Worm (Caenorhabditis elegans) whole organism, L2 larva: ENCODE data around the gene R57.2.
"Not testable (repeated sequence)": the region's sequence is repeated elsewhere in the genome, so short reads cannot be mapped to it uniquely, and the experiment has no call there.

Source experiments
- C34F6.9 ChIP-seq: fragments of 150-350 bp; optimal IDR thresholded peaks from 2 replicates; lab custom pipeline; 2014; ENCODE audit warnings: missing biosample characterization, missing genetic modification characterization
- F13H6.1 ChIP-seq: sonication (generic microtip); optimal IDR thresholded peaks from 2 replicates; lab custom pipeline; 2016; ENCODE audit warnings: missing genetic modification characterization, missing compliant biosample characterization
- ZK546.5 ChIP-seq: sonication (generic microtip); optimal IDR thresholded peaks from 2 replicates; lab custom pipeline; 2017; ENCODE audit warnings: missing biosample characterization, missing genetic modification characterization
- alr-1 ChIP-seq: fragments of 150-350 bp; optimal IDR thresholded peaks from 2 replicates; lab custom pipeline; 2014; ENCODE audit warnings: missing biosample characterization, missing genetic modification characterization
- aly-2 ChIP-seq: fragments of 150-350 bp; optimal IDR thresholded peaks from 2 replicates; lab custom pipeline; 2014; ENCODE audit warnings: missing biosample characterization, missing genetic modification characterization
- ama-1 ChIP-seq: fragments of 150-350 bp; optimal IDR thresholded peaks from 2 replicates; lab custom pipeline; 2018; ENCODE audit warnings: inconsistent platforms
- blmp-1 ChIP-seq: sonication (generic microtip); optimal IDR thresholded peaks from 2 replicates; lab custom pipeline; 2017; ENCODE audit warnings: missing genetic modification characterization, mild to moderate bottlenecking, missing compliant biosample characterization, antibody characterized with exemption, moderate library complexity; ENCODE audit not compliant: insufficient read depth
- ceh-16 ChIP-seq: fragments of 150-350 bp; optimal IDR thresholded peaks from 2 replicates; lab custom pipeline; 2014; ENCODE audit warnings: missing biosample characterization, missing genetic modification characterization
- crh-2 ChIP-seq: sonication (generic microtip); optimal IDR thresholded peaks from 2 replicates; lab custom pipeline; 2017; ENCODE audit warnings: missing biosample characterization, missing genetic modification characterization
- elt-3 ChIP-seq: sonication (generic microtip); optimal IDR thresholded peaks from 2 replicates; lab custom pipeline; 2017; ENCODE audit warnings: missing biosample characterization, missing genetic modification characterization
- fos-1 ChIP-seq: fragments of 150-350 bp; optimal IDR thresholded peaks from 2 replicates; lab custom pipeline; 2014; ENCODE audit warnings: missing biosample characterization, missing genetic modification characterization
- gmeb-1 ChIP-seq: fragments of 150-350 bp; optimal IDR thresholded peaks from 2 replicates; lab custom pipeline; 2014; ENCODE audit warnings: missing biosample characterization, missing genetic modification characterization
- lin-11 ChIP-seq: fragments of 150-350 bp; sonication (generic microtip); optimal IDR thresholded peaks from 2 replicates; lab custom pipeline; 2014; ENCODE audit warnings: missing biosample characterization, missing genetic modification characterization, inconsistent platforms, mixed read lengths
- lin-13 ChIP-seq: fragments of 150-350 bp; optimal IDR thresholded peaks from 2 replicates; lab custom pipeline; 2014; ENCODE audit warnings: missing biosample characterization, missing genetic modification reagents, missing genetic modification characterization
- mab-5 ChIP-seq: fragments of 150-350 bp; optimal IDR thresholded peaks from 2 replicates; lab custom pipeline; 2014; ENCODE audit warnings: missing biosample characterization, missing genetic modification characterization
- mdl-1 ChIP-seq, 2 experiments: fragments of 150-350 bp in 1 of 2; sonication (generic microtip) in 1 of 2; optimal IDR thresholded peaks; 2 replicates each; lab custom pipeline; 2017; ENCODE audit warnings: missing biosample characterization in 2 of 2, missing genetic modification characterization in 2 of 2
- nhr-10 ChIP-seq: sonication (generic microtip); optimal IDR thresholded peaks from 2 replicates; lab custom pipeline; 2017; ENCODE audit warnings: missing biosample characterization, missing genetic modification characterization
- nhr-11 ChIP-seq: fragments of 150-350 bp; optimal IDR thresholded peaks from 2 replicates; lab custom pipeline; 2014; ENCODE audit warnings: missing biosample characterization, missing genetic modification characterization
- nhr-12 ChIP-seq: fragments of 150-350 bp; optimal IDR thresholded peaks from 2 replicates; lab custom pipeline; 2014; ENCODE audit warnings: missing biosample characterization, missing genetic modification characterization
- nhr-129 ChIP-seq: fragments of 150-350 bp; optimal IDR thresholded peaks from 2 replicates; lab custom pipeline; 2014; ENCODE audit warnings: missing biosample characterization, missing genetic modification characterization
- nhr-21 ChIP-seq: fragments of 150-350 bp; optimal IDR thresholded peaks from 2 replicates; lab custom pipeline; 2014; ENCODE audit warnings: missing biosample characterization, missing genetic modification characterization
- nhr-23 ChIP-seq: fragments of 150-350 bp; optimal IDR thresholded peaks from 2 replicates; lab custom pipeline; 2014; ENCODE audit warnings: missing biosample characterization, missing genetic modification reagents, missing genetic modification characterization
- nhr-25 ChIP-seq: fragments of 150-350 bp; sonication (generic microtip); optimal IDR thresholded peaks from 3 replicates; lab custom pipeline; 2014; ENCODE audit warnings: missing biosample characterization, missing genetic modification characterization
- nhr-6 ChIP-seq: fragments of 150-350 bp; optimal IDR thresholded peaks from 2 replicates; lab custom pipeline; 2014; ENCODE audit warnings: missing biosample characterization, missing genetic modification characterization
- nhr-77 ChIP-seq: fragments of 150-350 bp; optimal IDR thresholded peaks from 2 replicates; lab custom pipeline; 2014; ENCODE audit warnings: missing biosample characterization, missing genetic modification characterization
- peb-1 ChIP-seq: fragments of 150-350 bp; optimal IDR thresholded peaks from 2 replicates; lab custom pipeline; 2014; ENCODE audit warnings: missing biosample characterization, missing genetic modification characterization
- sem-4 ChIP-seq: fragments of 150-350 bp; optimal IDR thresholded peaks from 2 replicates; lab custom pipeline; 2014; ENCODE audit warnings: missing biosample characterization, missing genetic modification reagents, missing genetic modification characterization
- skn-1 ChIP-seq: sonication (generic microtip); optimal IDR thresholded peaks from 2 replicates; lab custom pipeline; 2017; ENCODE audit warnings: missing biosample characterization, missing genetic modification characterization
- sma-3 ChIP-seq: sonication (generic microtip); optimal IDR thresholded peaks from 2 replicates; lab custom pipeline; 2016; ENCODE audit warnings: missing genetic modification reagents, missing genetic modification characterization, missing compliant biosample characterization
- sma-9 ChIP-seq, 2 experiments: fragments of 150-350 bp in 1 of 2; sonication (generic microtip) in 1 of 2; optimal IDR thresholded peaks; 2 replicates each; lab custom pipeline; 2014 to 2016; ENCODE audit warnings: missing genetic modification characterization in 2 of 2, mild to moderate bottlenecking in 1 of 2, missing biosample characterization in 1 of 2, missing compliant biosample characterization in 1 of 2, missing genetic modification reagents in 1 of 2, moderate library complexity in 1 of 2
- snpc-4 ChIP-seq: fragments of 150-350 bp; optimal IDR thresholded peaks from 2 replicates; lab custom pipeline; 2014; ENCODE audit warnings: missing biosample characterization, missing genetic modification characterization
- unc-39 ChIP-seq: fragments of 150-350 bp; optimal IDR thresholded peaks from 2 replicates; lab custom pipeline; 2014; ENCODE audit warnings: missing biosample characterization, missing genetic modification characterization
- unc-62 ChIP-seq: fragments of 150-350 bp; optimal IDR thresholded peaks from 2 replicates; lab custom pipeline; 2014; ENCODE audit warnings: missing biosample characterization, missing genetic modification reagents, missing genetic modification characterization
- zag-1 ChIP-seq: fragments of 150-350 bp; optimal IDR thresholded peaks from 2 replicates; lab custom pipeline; 2014; ENCODE audit warnings: missing biosample characterization, missing genetic modification characterization
- ztf-1 ChIP-seq: fragments of 200-800 bp; sonication (Bioruptor generic); conservative IDR thresholded peaks from 2 replicates; pipeline ENCODE4 v1.3.6; 2022; ENCODE audit warnings: missing genetic modification characterization, missing compliant biosample characterization
- ztf-11 ChIP-seq: sonication (generic microtip); optimal IDR thresholded peaks from 2 replicates; lab custom pipeline; 2017; ENCODE audit warnings: missing biosample characterization, missing genetic modification characterization
- ztf-4 ChIP-seq: fragments of 150-350 bp; optimal IDR thresholded peaks from 2 replicates; lab custom pipeline; 2014; ENCODE audit warnings: missing biosample characterization, missing genetic modification characterization

R57.2 gene

ce11 chrX:296934-297333 lies at the start of gene R57.2:
Gene R57.2 (plus strand): TSS chrX:297234.
- TF ChIP-seq sma-3 (no peak), nhr-10 (tag; lab: Kevin White, UChicago) (no peak), nhr-77 (tag; lab: Kevin White, UChicago) (no peak), zag-1 (tag; lab: Kevin White, UChicago) (no peak), mab-5 (no peak), nhr-23 (tag; lab: Kevin White, UChicago) (no peak), mdl-1 (tag; optimal IDR thresholded peaks at IDR 0.05; lab: Kevin White, UChicago) (no peak), skn-1 (tag; lab: Kevin White, UChicago) (no peak), alr-1 (tag; lab: Kevin White, UChicago) (no peak), nhr-21 (tag; lab: Kevin White, UChicago) (no peak), peb-1 (tag; lab: Kevin White, UChicago) (no peak), nhr-25 (tag; lab: Kevin White, UChicago) (no peak), nhr-11 (tag; lab: Kevin White, UChicago) (no peak), ceh-16 (no peak), ztf-1 (GFP tag; lab: Robert Waterston, UW) (no peak), ZK546.5 (tag; lab: Kevin White, UChicago) (no peak), aly-2 (tag; lab: Kevin White, UChicago) (no peak), unc-62 (GFP tag; lab: Kevin White, UChicago) (no peak), sma-9 (GFP tag; optimal IDR thresholded peaks at IDR 0.05; lab: Kevin White, UChicago) (no peak), sma-9 (tag; optimal IDR thresholded peaks at IDR 0.05; lab: Kevin White, UChicago) (no peak), ama-1 (lab: Kevin White, UChicago) (no peak)

- TF ChIP-seq unc-39 (tag; lab: Kevin White, UChicago): no peak
- no peak for TF ChIP-seq unc-62 (GFP tag; lab: Kevin White, UChicago)
- no peak for TF ChIP-seq elt-3 (tag; lab: Kevin White, UChicago)
- no peak for TF ChIP-seq ZK546.5 (tag; lab: Kevin White, UChicago)
- TF ChIP-seq C34F6.9 (tag; lab: Kevin White, UChicago): no peak
- no peak for TF ChIP-seq gmeb-1 (tag; lab: Kevin White, UChicago)
- no peak for TF ChIP-seq nhr-6 (tag; lab: Kevin White, UChicago)
- TF ChIP-seq sem-4 (tag; lab: Kevin White, UChicago): no peak
- no peak for TF ChIP-seq nhr-21 (tag; lab: Kevin White, UChicago)
- no peak for TF ChIP-seq ceh-16
- TF ChIP-seq nhr-11 (tag; lab: Kevin White, UChicago): no peak
- no peak for TF ChIP-seq mdl-1 (tag; optimal IDR thresholded peaks at IDR 0.05; lab: Kevin White, UChicago)
- no peak for TF ChIP-seq fos-1 (tag; lab: Kevin White, UChicago)
- no peak for TF ChIP-seq nhr-12 (tag; lab: Kevin White, UChicago)
- no peak for TF ChIP-seq F13H6.1 (tag; lab: Kevin White, UChicago)
- TF ChIP-seq lin-11 (tag; lab: Kevin White, UChicago): no peak
- no peak for TF ChIP-seq alr-1 (tag; lab: Kevin White, UChicago)
Observed at ce11 chrX:271509-271908, 25.5 kb upstream of the R57.2 start.

- not testable (repeated sequence) for TF ChIP-seq aly-2 (tag; lab: Kevin White, UChicago); nhr-10 (tag; lab: Kevin White, UChicago); crh-2
Observed at ce11 chrX:273912-274311, 23.1 kb upstream of the R57.2 start, which contains the start of gene Y108F1.5. Gene Y108F1.5 (minus strand): TSS chrX:274012.

- not testable (repeated sequence) for TF ChIP-seq lin-11, gmeb-1, nhr-12 (tag; lab: Kevin White, UChicago)
Observed at ce11 chrX:286116-286515, 10.9 kb upstream of the R57.2 start, which contains the start of gene Y47C4A.1. Gene Y47C4A.1 (minus strand): TSS chrX:286216.

- TF ChIP-seq blmp-1 (tag; lab: Kevin White, UChicago) (no peak), ztf-4 (no peak), alr-1 (tag; lab: Kevin White, UChicago) (no peak), gmeb-1 (tag; lab: Kevin White, UChicago) (no peak), nhr-129 (tag; lab: Kevin White, UChicago) (no peak), nhr-25 (tag; lab: Kevin White, UChicago) (no peak), peb-1 (tag; lab: Kevin White, UChicago) (no peak), mab-5 (no peak), lin-13 (GFP tag; lab: Kevin White, UChicago) (no peak), nhr-12 (tag; lab: Kevin White, UChicago) (no peak), elt-3 (tag; lab: Kevin White, UChicago) (no peak), ztf-11 (no peak), F13H6.1 (tag; lab: Kevin White, UChicago) (no peak), snpc-4 (tag; lab: Kevin White, UChicago) (no peak)
Observed at ce11 chrX:295726-296125, 1.3 kb upstream of the R57.2 start.
